Fruit fly (Drosophila melanogaster) whole organism, embryonic: ENCODE measurements around the gene CG15196.

Experiments used
- Atf-2 ChIP-seq: fragments of 200-800 bp; sonication (Bioruptor generic); optimal IDR thresholded peaks from 2 replicates; lab custom pipeline; 2016; ENCODE audit warnings: missing biosample characterization, missing genetic modification characterization
- Atf3 ChIP-seq: fragments of 200-800 bp; sonication (Bioruptor generic); optimal IDR thresholded peaks from 3 replicates; lab custom pipeline; 2016; ENCODE audit warnings: missing biosample characterization, missing genetic modification characterization
- Awh ChIP-seq: fragments of 200-800 bp; sonication (Bioruptor generic); IDR thresholded peaks from 2 replicates; pipeline ENCODE4, ENCODE4 v1.3.6; 2022; ENCODE audit warnings: missing biosample characterization, missing genetic modification characterization
- C15 ChIP-seq: fragments of 200-800 bp; sonication (Bioruptor generic); IDR thresholded peaks from 3 replicates; pipeline ENCODE4 v1.3.6; 2022; ENCODE audit warnings: missing biosample characterization, missing genetic modification characterization
- CG11247 ChIP-seq: fragments of 200-800 bp; sonication (Bioruptor generic); IDR thresholded peaks from 2 replicates; pipeline ENCODE4 v1.3.6; 2022; ENCODE audit warnings: missing biosample characterization, missing genetic modification characterization
- CG11398 ChIP-seq: fragments of 200-800 bp; sonication (Bioruptor generic); optimal IDR thresholded peaks from 2 replicates; lab custom pipeline; 2016; ENCODE audit warnings: missing biosample characterization, missing genetic modification characterization
- CG11695 ChIP-seq: fragments of 200-800 bp; sonication (Bioruptor generic); IDR thresholded peaks from 3 replicates; pipeline ENCODE4 v1.3.6; 2022; ENCODE audit warnings: missing biosample characterization, missing genetic modification characterization
- CG12155 ChIP-seq: fragments of 200-800 bp; sonication (Bioruptor generic); optimal IDR thresholded peaks from 3 replicates; lab custom pipeline; 2016; ENCODE audit warnings: missing biosample characterization, missing genetic modification characterization
- CG13894 ChIP-seq: fragments of 200-800 bp; sonication (Bioruptor generic); optimal IDR thresholded peaks from 3 replicates; lab custom pipeline; 2018; ENCODE audit warnings: missing biosample characterization, mild to moderate bottlenecking, missing genetic modification characterization, moderate library complexity
- CG14050 ChIP-seq: fragments of 200-800 bp; sonication (Bioruptor generic); IDR thresholded peaks from 3 replicates; pipeline ENCODE4 v1.3.6; 2022; ENCODE audit warnings: missing biosample characterization, missing genetic modification characterization
- CG14667 ChIP-seq: fragments of 200-800 bp; sonication (Bioruptor generic); IDR thresholded peaks from 2 replicates; pipeline ENCODE4 v1.3.6; 2022; ENCODE audit warnings: missing biosample characterization, missing genetic modification characterization
- CG15696 ChIP-seq: fragments of 200-800 bp; sonication (Bioruptor generic); optimal IDR thresholded peaks from 2 replicates; lab custom pipeline; 2019; ENCODE audit warnings: missing biosample characterization, mild to moderate bottlenecking, missing genetic modification characterization, moderate library complexity
- CG16863 ChIP-seq: fragments of 200-800 bp; sonication (Bioruptor generic); optimal IDR thresholded peaks from 3 replicates; lab custom pipeline; 2016; ENCODE audit warnings: missing biosample characterization, missing genetic modification characterization
- CG17186 ChIP-seq: fragments of 200-800 bp; sonication (Bioruptor generic); optimal IDR thresholded peaks from 3 replicates; lab custom pipeline; 2017; ENCODE audit warnings: missing biosample characterization, missing genetic modification reagents, missing genetic modification characterization
- CG17912 ChIP-seq: fragments of 200-800 bp; sonication (Bioruptor generic); optimal IDR thresholded peaks from 2 replicates; lab custom pipeline; 2018; ENCODE audit warnings: missing biosample characterization, mild to moderate bottlenecking, missing genetic modification characterization
- CG2199 ChIP-seq: fragments of 200-800 bp; sonication (Bioruptor generic); IDR thresholded peaks from 3 replicates; pipeline ENCODE4 v1.3.6; 2022; ENCODE audit warnings: missing biosample characterization, missing genetic modification characterization
- CG2889 ChIP-seq: fragments of 200-800 bp; sonication (Bioruptor generic); IDR thresholded peaks from 3 replicates; pipeline ENCODE4 v1.3.6; 2022; ENCODE audit warnings: missing biosample characterization, missing genetic modification characterization
- CG32767 ChIP-seq: fragments of 200-800 bp; sonication (Bioruptor generic); IDR thresholded peaks from 2 replicates; pipeline ENCODE4 v1.3.6; 2022; ENCODE audit warnings: missing biosample characterization, missing genetic modification characterization
- CG3281 ChIP-seq: fragments of 200-800 bp; sonication (Bioruptor generic); optimal IDR thresholded peaks from 3 replicates; lab custom pipeline; 2017; ENCODE audit warnings: missing biosample characterization, mild to moderate bottlenecking, missing genetic modification characterization
- CG6765 ChIP-seq: fragments of 200-800 bp; sonication (Bioruptor generic); optimal IDR thresholded peaks from 3 replicates; lab custom pipeline; 2017; ENCODE audit warnings: missing biosample characterization, mild to moderate bottlenecking, missing genetic modification characterization
- CG6791 ChIP-seq: fragments of 200-800 bp; sonication (Bioruptor generic); IDR thresholded peaks from 3 replicates; pipeline ENCODE4 v1.3.6; 2022; ENCODE audit warnings: missing biosample characterization, missing genetic modification characterization; ENCODE audit not compliant: partially characterized antibody
- CG8290 ChIP-seq, 3 experiments: fragments of 200-800 bp; sonication (Bioruptor generic); optimal IDR thresholded peaks; 2 replicates each; lab custom pipeline; 2016 to 2019; ENCODE audit warnings: missing biosample characterization in 3 of 3, missing genetic modification characterization in 3 of 3, mild to moderate bottlenecking in 2 of 3, moderate library complexity in 1 of 3
- CG9797 ChIP-seq: fragments of 200-800 bp; sonication (Bioruptor generic); optimal IDR thresholded peaks from 3 replicates; lab custom pipeline; 2018; ENCODE audit warnings: missing biosample characterization, mild to moderate bottlenecking, missing genetic modification characterization
- CTCF ChIP-seq: fragments of 200-800 bp; sonication (Bioruptor generic); optimal IDR thresholded peaks from 2 replicates; lab custom pipeline; 2017; ENCODE audit warnings: missing biosample characterization, mild to moderate bottlenecking, missing genetic modification characterization, moderate library complexity
- Dek ChIP-seq: fragments of 200-800 bp; sonication (Bioruptor generic); optimal IDR thresholded peaks from 3 replicates; lab custom pipeline; 2019; ENCODE audit warnings: missing biosample characterization, mild to moderate bottlenecking, missing genetic modification characterization, moderate library complexity
- E2f1 ChIP-seq: fragments of 200-800 bp; sonication (Bioruptor generic); IDR thresholded peaks from 2 replicates; pipeline ENCODE4 v1.3.6; 2022; ENCODE audit warnings: missing biosample characterization, missing genetic modification characterization
- Hr78 ChIP-seq, 2 experiments: fragments of 200-800 bp in 1 of 2; fragments of >200 bp in 1 of 2; sonication (Bioruptor generic) in 1 of 2; optimal IDR thresholded peaks; 2 replicates each; lab custom pipeline; 2017 to 2019; ENCODE audit warnings: missing biosample characterization in 2 of 2, missing genetic modification characterization in 2 of 2, mild to moderate bottlenecking in 1 of 2, moderate library complexity in 1 of 2
- Med ChIP-seq: fragments of 200-800 bp; sonication (Bioruptor generic); peaks from one replicate; lab custom pipeline; 2016; ENCODE audit warnings: missing biosample characterization, missing genetic modification characterization, mild to moderate bottlenecking, inconsistent platforms, moderate library complexity
- Mrtf ChIP-seq: fragments of 200-800 bp; sonication (Bioruptor generic); IDR thresholded peaks from 3 replicates; pipeline ENCODE4 v1.3.6; 2022; ENCODE audit warnings: missing biosample characterization, missing genetic modification characterization
- NC2α ChIP-seq: fragments of 200-800 bp; sonication (Bioruptor generic); optimal IDR thresholded peaks from 2 replicates; lab custom pipeline; 2016; ENCODE audit warnings: missing biosample characterization, missing genetic modification characterization
- Rx ChIP-seq: fragments of 200-800 bp; sonication (Bioruptor generic); IDR thresholded peaks from 2 replicates; pipeline ENCODE4 v1.3.6; 2022; ENCODE audit warnings: missing biosample characterization, missing genetic modification characterization
- Trl ChIP-seq, 3 experiments: fragments of >200 bp in 2 of 3; fragments of 200-800 bp in 1 of 3; sonication (Bioruptor generic) in 1 of 3; optimal IDR thresholded peaks; 2 replicates in 1 of 3; 3 replicates in 2 of 3; lab custom pipeline; 2016 to 2017; ENCODE audit warnings: missing biosample characterization in 1 of 3, missing genetic modification characterization in 1 of 3
- bigmax ChIP-seq: fragments of 200-800 bp; sonication (Bioruptor generic); optimal IDR thresholded peaks from 2 replicates; lab custom pipeline; 2018; ENCODE audit warnings: missing biosample characterization, mild to moderate bottlenecking, missing genetic modification characterization
- chinmo ChIP-seq: fragments of 200-800 bp; sonication (Bioruptor generic); IDR thresholded peaks from 4 replicates; pipeline ENCODE4 v1.3.6; 2022; ENCODE audit warnings: missing biosample characterization, missing genetic modification characterization; ENCODE audit not compliant: partially characterized antibody
- cwo ChIP-seq: fragments of 200-800 bp; sonication (Bioruptor generic); optimal IDR thresholded peaks from 3 replicates; lab custom pipeline; 2017; ENCODE audit warnings: missing biosample characterization, missing genetic modification characterization, mild to moderate bottlenecking, moderate library complexity, missing genetic modification reagents
- emc ChIP-seq: fragments of 200-800 bp; sonication (Bioruptor generic); optimal IDR thresholded peaks from 2 replicates; lab custom pipeline; 2016; ENCODE audit warnings: missing biosample characterization, missing genetic modification characterization
- en ChIP-seq: fragments of 200-800 bp; sonication (Bioruptor generic); optimal IDR thresholded peaks from 2 replicates; lab custom pipeline; 2016; ENCODE audit warnings: missing biosample characterization, missing genetic modification characterization
- exex ChIP-seq: fragments of 200-800 bp; sonication (Bioruptor generic); optimal IDR thresholded peaks from 4 replicates; lab custom pipeline; 2018; ENCODE audit warnings: missing biosample characterization, mild to moderate bottlenecking, missing genetic modification characterization, moderate library complexity
- ftz-f1 ChIP-seq: fragments of 200-800 bp; sonication (Bioruptor generic); optimal IDR thresholded peaks from 2 replicates; lab custom pipeline; 2016; ENCODE audit warnings: missing biosample characterization, missing genetic modification characterization
- insv ChIP-seq, 2 experiments: fragments of 200-800 bp; sonication (Bioruptor generic); optimal IDR thresholded peaks; 3 replicates each; lab custom pipeline; 2016 to 2018; ENCODE audit warnings: missing biosample characterization in 2 of 2, missing genetic modification characterization in 2 of 2
- lab ChIP-seq: fragments of 200-800 bp; sonication (Bioruptor generic); optimal IDR thresholded peaks from 3 replicates; lab custom pipeline; 2017; ENCODE audit warnings: missing biosample characterization, missing genetic modification characterization, mild to moderate bottlenecking, moderate library complexity, missing genetic modification reagents
- lmd ChIP-seq: fragments of 200-800 bp; sonication (Bioruptor generic); IDR thresholded peaks from 2 replicates; pipeline ENCODE4 v1.3.6; 2022; ENCODE audit warnings: missing biosample characterization, missing genetic modification characterization
- pita ChIP-seq: fragments of 200-800 bp; sonication (Bioruptor generic); optimal IDR thresholded peaks from 2 replicates; lab custom pipeline; 2017; ENCODE audit warnings: missing biosample characterization, mild to moderate bottlenecking, missing genetic modification characterization
- sd ChIP-seq: fragments of 200-800 bp; sonication (Bioruptor generic); optimal IDR thresholded peaks from 3 replicates; lab custom pipeline; 2018; ENCODE audit warnings: missing biosample characterization, mild to moderate bottlenecking, missing genetic modification characterization, moderate library complexity
- slou ChIP-seq: fragments of 200-800 bp; sonication (Bioruptor generic); optimal IDR thresholded peaks from 3 replicates; lab custom pipeline; 2016; ENCODE audit warnings: missing biosample characterization, missing genetic modification characterization
- slp2 ChIP-seq: fragments of 200-800 bp; sonication (Bioruptor generic); optimal IDR thresholded peaks from 2 replicates; lab custom pipeline; 2016; ENCODE audit warnings: missing biosample characterization, missing genetic modification characterization
- ssp ChIP-seq: fragments of 200-800 bp; sonication (Bioruptor generic); IDR thresholded peaks from 2 replicates; pipeline ENCODE4 v1.3.6; 2022; ENCODE audit warnings: missing biosample characterization, missing genetic modification characterization
- stc ChIP-seq: fragments of 200-800 bp; sonication (Bioruptor generic); IDR thresholded peaks from 2 replicates; pipeline ENCODE4 v1.3.6; 2022; ENCODE audit warnings: missing biosample characterization, missing genetic modification characterization
- sug ChIP-seq: fragments of 200-800 bp; optimal IDR thresholded peaks from 2 replicates; lab custom pipeline; 2019; ENCODE audit warnings: missing biosample characterization, mild to moderate bottlenecking, missing genetic modification characterization, moderate library complexity
- zen ChIP-seq: fragments of 200-800 bp; sonication (Bioruptor generic); optimal IDR thresholded peaks from 3 replicates; lab custom pipeline; 2018; ENCODE audit warnings: missing biosample characterization, mild to moderate bottlenecking, missing genetic modification characterization, moderate library complexity

CG15196 gene

DNA sequence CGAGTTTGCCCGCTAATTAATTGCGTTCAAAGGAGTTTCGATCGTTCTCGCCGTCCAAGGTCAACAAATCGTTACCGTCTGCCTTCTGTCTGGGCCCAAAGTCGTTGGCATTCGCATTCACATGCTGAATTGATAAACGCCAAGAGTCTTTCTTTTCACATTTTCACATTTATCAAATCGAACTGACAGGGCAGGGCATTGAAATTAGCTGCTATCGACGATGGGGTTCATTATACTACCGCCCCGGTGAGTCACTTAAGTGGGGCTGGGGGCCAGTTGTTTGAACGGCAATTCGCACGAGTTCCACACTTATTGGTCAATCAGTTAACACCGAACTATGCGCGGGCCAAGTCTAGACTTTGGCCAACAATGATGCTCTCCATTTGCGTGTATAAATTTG is 21.2 kb downstream of the CG15196 start:
- TF ChIP-seq Trl (optimal IDR thresholded peaks at IDR 0.05; lab: Kevin White, UChicago) = no peak
- TF ChIP-seq Trl (GFP tag; optimal IDR thresholded peaks at IDR 0.05; lab: Kevin White, UChicago) = no peak
- TF ChIP-seq lab (GFP tag; lab: Kevin White, UChicago) = peak; percentile 54
- peak; percentile 4 for TF ChIP-seq ftz-f1 (GFP tag; lab: Kevin White, UChicago)
- peak; percentile 76 for TF ChIP-seq Med (GFP tag; lab: Kevin White, UChicago)
- TF ChIP-seq sd = peak; percentile 36
- TF ChIP-seq CG14667 (GFP tag; lab: Robert Waterston, UW) = no peak
- peak; percentile 61 for TF ChIP-seq cwo (GFP tag; lab: Kevin White, UChicago)
- no peak for TF ChIP-seq C15
- TF ChIP-seq chinmo (GFP tag; lab: Robert Waterston, UW) = no peak
- TF ChIP-seq emc = no peak
- TF ChIP-seq Atf-2 (GFP tag; lab: Kevin White, UChicago) = no peak
- no peak for TF ChIP-seq CG11695
- no peak for TF ChIP-seq CG32767 (GFP tag; lab: Robert Waterston, UW)
- no peak for TF ChIP-seq CG11247 (GFP tag; lab: Robert Waterston, UW)
- TF ChIP-seq ssp = no peak
- no peak for TF ChIP-seq Atf3 (GFP tag; lab: Kevin White, UChicago)
- no peak for TF ChIP-seq NC2α (GFP tag; lab: Kevin White, UChicago)
- no peak for TF ChIP-seq CTCF
- no peak for TF ChIP-seq Mrtf
- no peak for TF ChIP-seq slou (GFP tag; lab: Kevin White, UChicago)
- no peak for TF ChIP-seq slp2 (GFP tag; lab: Kevin White, UChicago)
- no peak for TF ChIP-seq CG15696 (tag; lab: Kevin White, UChicago)
- TF ChIP-seq CG12155 = no peak
- no peak for TF ChIP-seq insv (GFP tag; optimal IDR thresholded peaks at IDR 0.05; lab: Kevin White, UChicago)
- TF ChIP-seq CG16863 (GFP tag; lab: Kevin White, UChicago) = no peak
- TF ChIP-seq CG9797 = no peak
- no peak for TF ChIP-seq CG6791 (GFP tag; lab: Robert Waterston, UW)
- peak; percentile 1 for TF ChIP-seq sug (tag; lab: Kevin White, UChicago)
- TF ChIP-seq CG14050 (GFP tag; lab: Robert Waterston, UW) = no peak
- TF ChIP-seq CG8290 (GFP tag; optimal IDR thresholded peaks at IDR 0.05; lab: Kevin White, UChicago) = no peak
- peak in 1 of 2 experiments; percentile 5 for TF ChIP-seq CG8290 (tag; optimal IDR thresholded peaks at IDR 0.05; lab: Kevin White, UChicago)
- no peak for TF ChIP-seq exex (tag; lab: Kevin White, UChicago)
- TF ChIP-seq CG2199 (GFP tag; lab: Robert Waterston, UW) = no peak

DNA sequence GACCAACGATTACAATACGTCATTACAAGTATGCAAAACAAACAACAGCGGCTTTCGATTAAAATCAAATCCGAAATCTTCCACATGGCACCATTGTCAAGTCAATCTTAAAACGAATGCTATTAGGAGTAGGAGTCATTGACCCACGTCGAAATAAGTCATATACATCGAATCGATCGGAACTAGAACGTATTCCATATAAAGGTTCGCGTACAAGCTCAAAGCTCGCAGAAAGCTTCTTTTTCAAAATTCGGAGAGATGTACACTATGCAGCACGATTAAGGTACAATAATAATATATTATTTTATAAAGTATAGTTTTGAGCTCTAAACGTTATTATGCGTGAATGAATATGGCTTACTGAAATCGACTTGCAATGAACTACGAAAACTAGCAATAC is 24.2 kb downstream of the CG15196 start:
- TF ChIP-seq CG2889 (0 out of 3 replicates have a peak, but pooled peaks have one; percentile 39), CG3281 (GFP tag; lab: Kevin White, UChicago) (no peak), CG6765 (GFP tag; lab: Kevin White, UChicago) (no peak), Rx (GFP tag; lab: Robert Waterston, UW) (no peak), bigmax (GFP tag; lab: Kevin White, UChicago) (no peak), E2f1 (GFP tag; lab: Robert Waterston, UW) (no peak), Dek (tag; lab: Kevin White, UChicago) (no peak), en (GFP tag; lab: Kevin White, UChicago) (no peak), CG17186 (no peak), pita (GFP tag; lab: Kevin White, UChicago) (peak; percentile 22), Awh (no peak), Hr78 (GFP tag; optimal IDR thresholded peaks at IDR 0.05; lab: Kevin White, UChicago) (peak in 1 of 2 experiments; percentile 30), zen (tag; lab: Kevin White, UChicago) (no peak), CG11398 (no peak), CG17912 (GFP tag; lab: Kevin White, UChicago) (no peak), lmd (GFP tag; lab: Robert Waterston, UW) (no peak), CG13894 (tag; lab: Kevin White, UChicago) (peak; percentile 62), stc (GFP tag; lab: Robert Waterston, UW) (no peak), ftz-f1 (GFP tag; lab: Kevin White, UChicago) (peak; percentile 30), chinmo (GFP tag; lab: Robert Waterston, UW) (peak; percentile 46; the same call in 1 of the 4 replicates)
